Worm (Caenorhabditis elegans) whole organism, L4/young adult: ENCODE measurements around the gene M176.11.

Experiments used
- W03F9.2 ChIP-seq: fragments of 150-350 bp; optimal IDR thresholded peaks from 2 replicates; lab custom pipeline; 2014; ENCODE audit warnings: missing biosample characterization, missing genetic modification characterization
- him-1 ChIP-seq: sonication (generic microtip); optimal IDR thresholded peaks from 2 replicates; lab custom pipeline; 2016; ENCODE audit warnings: missing genotype, missing genetic modification reagents, missing genetic modification characterization, missing compliant biosample characterization

ce11 chrII:9379796-9380195, 42.3 kb upstream of the M176.11 start, which contains the start of gene srh-48:
- TF ChIP-seq him-1 (tag; lab: Kevin White, UChicago) (no peak), W03F9.2 (tag; lab: Kevin White, UChicago) (no peak)
